Worm (Caenorhabditis elegans) whole organism, L1 larva: ENCODE results near the gene acox-1.6.

Experiments
- fos-1 ChIP-seq: fragments of 150-350 bp; optimal IDR thresholded peaks from 2 replicates; lab custom pipeline; 2014; ENCODE audit warnings: missing biosample characterization, missing genetic modification characterization
- hlh-17 ChIP-seq: fragments of 200-800 bp; sonication (Bioruptor generic); optimal IDR thresholded peaks from 2 replicates; lab custom pipeline; 2018; ENCODE audit warnings: missing genetic modification characterization, mild to moderate bottlenecking, missing compliant biosample characterization, moderate library complexity, borderline replicate concordance
- lin-13 ChIP-seq: fragments of 150-350 bp; optimal IDR thresholded peaks from 2 replicates; lab custom pipeline; 2014; ENCODE audit warnings: missing biosample characterization, missing genetic modification reagents, missing genetic modification characterization
- pax-3 ChIP-seq: fragments of 200-800 bp; sonication (Bioruptor generic); optimal IDR thresholded peaks from 2 replicates; lab custom pipeline; 2018; ENCODE audit warnings: mild to moderate bottlenecking, missing genetic modification characterization, moderate library complexity, missing compliant biosample characterization
- ztf-11 ChIP-seq, 2 experiments: sonication (generic microtip); optimal IDR thresholded peaks; 2 replicates each; lab custom pipeline; 2016 to 2017; ENCODE audit warnings: missing genetic modification characterization in 2 of 2, missing biosample characterization in 1 of 2, missing compliant biosample characterization in 1 of 2

ce11 chrX:15814548-15814947 is 23.8 kb downstream of the acox-1.6 start:
- no peak for TF ChIP-seq lin-13 (GFP tag; lab: Kevin White, UChicago)
- no peak for TF ChIP-seq hlh-17 (GFP tag; lab: Kevin White, UChicago)
- TF ChIP-seq fos-1: no peak
- no peak for TF ChIP-seq pax-3 (tag; lab: Kevin White, UChicago)
- TF ChIP-seq ztf-11 (tag; optimal IDR thresholded peaks at IDR 0.05; lab: Kevin White, UChicago): no peak
